Fruit fly (Drosophila melanogaster) whole organism, pupa: ENCODE measurements around the gene CG5902.

Experiments used
- CG10348 ChIP-seq: fragments of 200-800 bp; sonication (Bioruptor generic); IDR thresholded peaks from 2 replicates; pipeline ENCODE4 v1.3.6; 2022; ENCODE audit warnings: missing biosample characterization, missing genetic modification characterization
- CG12605 ChIP-seq: fragments of 200-800 bp; sonication (Bioruptor generic); IDR thresholded peaks from 2 replicates; pipeline ENCODE4 v1.3.6; 2022; ENCODE audit warnings: missing biosample characterization, missing genetic modification characterization
- CG13204 ChIP-seq: fragments of 200-800 bp; sonication (Bioruptor generic); optimal IDR thresholded peaks from 2 replicates; lab custom pipeline; 2018; ENCODE audit warnings: missing biosample characterization, mild to moderate bottlenecking, missing genetic modification characterization, moderate library complexity
- CG14655 ChIP-seq: fragments of 200-800 bp; sonication (Bioruptor generic); optimal IDR thresholded peaks from 3 replicates; lab custom pipeline; 2017; ENCODE audit warnings: mild to moderate bottlenecking, missing biosample characterization, missing genetic modification reagents, missing genetic modification characterization
- CG17806 ChIP-seq: fragments of 200-800 bp; sonication (Bioruptor generic); optimal IDR thresholded peaks from 2 replicates; lab custom pipeline; 2018; ENCODE audit warnings: missing biosample characterization, mild to moderate bottlenecking, missing genetic modification characterization, moderate library complexity
- CG32121 ChIP-seq: fragments of 200-800 bp; sonication (Bioruptor generic); IDR thresholded peaks from 2 replicates; pipeline ENCODE4 v1.3.6; 2022; ENCODE audit warnings: missing biosample characterization, missing genetic modification characterization
- CG4496 ChIP-seq: fragments of 200-800 bp; sonication (Bioruptor generic); IDR thresholded peaks from 3 replicates; pipeline ENCODE4 v1.3.6; 2022; ENCODE audit warnings: missing biosample characterization, missing genetic modification characterization
- CG8159 ChIP-seq: fragments of 200-800 bp; sonication (Bioruptor generic); optimal IDR thresholded peaks from 3 replicates; lab custom pipeline; 2018; ENCODE audit warnings: missing biosample characterization, mild to moderate bottlenecking, missing genetic modification characterization, moderate library complexity
- CG8301 ChIP-seq: fragments of 200-800 bp; sonication (Bioruptor generic); optimal IDR thresholded peaks from 2 replicates; lab custom pipeline; 2018; ENCODE audit warnings: missing biosample characterization, mild to moderate bottlenecking, missing genetic modification characterization
- CG9948 ChIP-seq: fragments of 200-800 bp; sonication (Bioruptor generic); optimal IDR thresholded peaks from 2 replicates; lab custom pipeline; 2018; ENCODE audit warnings: missing biosample characterization, mild to moderate bottlenecking, missing genetic modification characterization, moderate library complexity
- EcR ChIP-seq: fragments of 200-800 bp; sonication (Bioruptor generic); optimal IDR thresholded peaks from 3 replicates; lab custom pipeline; 2019; ENCODE audit warnings: missing biosample characterization, missing genetic modification characterization, mild to moderate bottlenecking, moderate library complexity, missing genetic modification reagents
- Ets98B ChIP-seq: fragments of 200-800 bp; sonication (Bioruptor generic); IDR thresholded peaks from 2 replicates; pipeline ENCODE4 v1.3.6; 2022; ENCODE audit warnings: missing biosample characterization, missing genetic modification characterization

dm6 chr3R:24025715-24026467, 39.4 kb downstream of the CG5902 start:
- no peak for TF ChIP-seq CG17806
- TF ChIP-seq EcR (GFP tag; lab: Kevin White, UChicago): no peak
- no peak for TF ChIP-seq CG8159 (tag; lab: Kevin White, UChicago)
- 0 out of 3 replicates have a peak, but pooled peaks have one; percentile 22 for TF ChIP-seq CG4496 (GFP tag; lab: Robert Waterston, UW)
- peak; percentile 39 for TF ChIP-seq CG14655 (GFP tag; lab: Kevin White, UChicago)
- TF ChIP-seq CG13204 (GFP tag; lab: Kevin White, UChicago): no peak
- TF ChIP-seq CG12605: no peak
- no peak for TF ChIP-seq CG32121
- no peak for TF ChIP-seq CG10348 (GFP tag; lab: Robert Waterston, UW)
- no peak for TF ChIP-seq Ets98B (GFP tag; lab: Robert Waterston, UW)
- TF ChIP-seq CG9948 (tag; lab: Kevin White, UChicago): peak; percentile 4
- peak; percentile 26 for TF ChIP-seq CG8301 (tag; lab: Kevin White, UChicago)
